Worm (Caenorhabditis elegans) whole organism, L4 larva: ENCODE results near the gene C50B6.7.

ENCODE experiments used
- F37D6.2 ChIP-seq: sonication (generic microtip); optimal IDR thresholded peaks from 2 replicates; lab custom pipeline; 2016; ENCODE audit warnings: mild to moderate bottlenecking, missing genetic modification characterization, missing compliant biosample characterization
- F44E2.7 ChIP-seq: fragments of 200-800 bp; sonication (Bioruptor generic); IDR thresholded peaks from 2 replicates; pipeline ENCODE4 v2.1.2; 2022; ENCODE audit warnings: missing genetic modification characterization, missing compliant biosample characterization
- ZK337.2 ChIP-seq: fragments of 200-800 bp; sonication (Bioruptor generic); IDR thresholded peaks from 2 replicates; pipeline ENCODE4 v1.3.6; 2022; ENCODE audit warnings: missing genetic modification reagents, missing genetic modification characterization, missing compliant biosample characterization
- aha-1 ChIP-seq: fragments of 150-350 bp; peaks from one replicate; lab custom pipeline; 2014; ENCODE audit warnings: missing biosample characterization, missing genetic modification characterization
- ama-1 ChIP-seq: fragments of 150-350 bp; optimal IDR thresholded peaks from 2 replicates; lab custom pipeline; 2014; ENCODE audit warnings: inconsistent platforms, mixed read lengths
- ceh-44 ChIP-seq: fragments of 200-800 bp; sonication (Bioruptor generic); IDR thresholded peaks from 2 replicates; pipeline ENCODE4 v1.3.6; 2022; ENCODE audit warnings: missing genetic modification reagents, missing genetic modification characterization, missing compliant biosample characterization
- ctbp-1 ChIP-seq: fragments of 200-800 bp; sonication (Bioruptor generic); IDR thresholded peaks from 2 replicates; pipeline ENCODE4 v1.3.6; 2022; ENCODE audit warnings: missing genetic modification reagents, missing genetic modification characterization, missing compliant biosample characterization
- duxl-1 ChIP-seq: sonication (generic microtip); optimal IDR thresholded peaks from 2 replicates; lab custom pipeline; 2016; ENCODE audit warnings: mild to moderate bottlenecking, missing genetic modification characterization, moderate library complexity, missing compliant biosample characterization; ENCODE audit not compliant: poor library complexity
- egl-27 ChIP-seq: sonication (generic microtip); optimal IDR thresholded peaks from 3 replicates; lab custom pipeline; 2017; ENCODE audit warnings: missing biosample characterization, missing genetic modification reagents, missing genetic modification characterization
- egl-43 ChIP-seq: fragments of 200-800 bp; sonication (Bioruptor generic); IDR thresholded peaks from 2 replicates; pipeline ENCODE4 v1.3.6; 2022; ENCODE audit warnings: missing genetic modification reagents, missing genetic modification characterization, missing compliant biosample characterization
- hif-1 ChIP-seq, 2 experiments: sonication (generic microtip); optimal IDR thresholded peaks; 2 replicates each; lab custom pipeline; 2016 to 2017; ENCODE audit warnings: missing compliant biosample characterization in 2 of 2, missing genetic modification characterization in 2 of 2, missing genetic modification reagents in 2 of 2, missing genotype in 2 of 2, mild to moderate bottlenecking in 1 of 2
- hlh-30 ChIP-seq: sonication (generic microtip); optimal IDR thresholded peaks from 2 replicates; lab custom pipeline; 2017; ENCODE audit warnings: antibody characterized with exemption, mild to moderate bottlenecking, missing genetic modification characterization, missing compliant biosample characterization; ENCODE audit not compliant: insufficient read depth
- hmg-1.1 ChIP-seq: fragments of 200-800 bp; sonication (Bioruptor generic); IDR thresholded peaks from 2 replicates; pipeline ENCODE4 v1.3.6; 2022; ENCODE audit warnings: missing genetic modification reagents, missing genetic modification characterization, missing compliant biosample characterization
- lim-7 ChIP-seq: fragments of 200-800 bp; sonication (Bioruptor generic); IDR thresholded peaks from 2 replicates; pipeline ENCODE4 v1.3.6; 2022; ENCODE audit warnings: missing genetic modification characterization, missing compliant biosample characterization
- lin-39 ChIP-seq: fragments of 150-350 bp; optimal IDR thresholded peaks from 2 replicates; lab custom pipeline; 2014; ENCODE audit warnings: missing biosample characterization, missing genetic modification reagents, missing genetic modification characterization
- madf-5 ChIP-seq, 2 experiments: fragments of 200-800 bp; sonication (Bioruptor generic); IDR thresholded peaks; 2 replicates each; pipeline ENCODE4 v1.3.6; 2022; ENCODE audit warnings: missing compliant biosample characterization in 2 of 2, missing genetic modification characterization in 2 of 2
- madf-9 ChIP-seq: fragments of 200-800 bp; sonication (Bioruptor generic); conservative IDR thresholded peaks from 2 replicates; pipeline ENCODE4 v1.3.6; 2022; ENCODE audit warnings: missing genetic modification reagents, missing genetic modification characterization, missing compliant biosample characterization
- mdl-1 ChIP-seq, 2 experiments: fragments of 150-350 bp in 1 of 2; sonication (generic microtip) in 1 of 2; optimal IDR thresholded peaks; 2 replicates each; lab custom pipeline; 2014 to 2017; ENCODE audit warnings: missing biosample characterization in 2 of 2, missing genetic modification characterization in 2 of 2
- mep-1 ChIP-seq: fragments of 150-350 bp; sonication (generic microtip); optimal IDR thresholded peaks from 3 replicates; lab custom pipeline; 2014; ENCODE audit warnings: missing biosample characterization, missing genetic modification characterization
- mxl-2 ChIP-seq: fragments of 200-800 bp; sonication (Bioruptor generic); conservative IDR thresholded peaks from 2 replicates; pipeline ENCODE4 v1.3.6; 2022; ENCODE audit warnings: missing genetic modification reagents, missing genetic modification characterization, missing compliant biosample characterization
- mxl-3 ChIP-seq: fragments of 200-800 bp; sonication (Bioruptor generic); optimal IDR thresholded peaks from 2 replicates; lab custom pipeline; 2018; ENCODE audit warnings: mild to moderate bottlenecking, missing genetic modification characterization, missing compliant biosample characterization
- nhr-10 ChIP-seq: fragments of 150-350 bp; optimal IDR thresholded peaks from 2 replicates; lab custom pipeline; 2014; ENCODE audit warnings: missing biosample characterization, missing genetic modification characterization
- nhr-102 ChIP-seq: sonication (generic microtip); optimal IDR thresholded peaks from 2 replicates; lab custom pipeline; 2016; ENCODE audit warnings: mild to moderate bottlenecking, missing genetic modification characterization, moderate library complexity, missing compliant biosample characterization
- nhr-42 ChIP-seq: fragments of 200-800 bp; sonication (Bioruptor generic); IDR thresholded peaks from 2 replicates; pipeline ENCODE4 v1.3.6; 2022; ENCODE audit warnings: missing genetic modification characterization, missing compliant biosample characterization
- nhr-48 ChIP-seq: sonication (generic microtip); optimal IDR thresholded peaks from 2 replicates; lab custom pipeline; 2016; ENCODE audit warnings: mild to moderate bottlenecking, missing genetic modification characterization, missing compliant biosample characterization
- nhr-6 ChIP-seq: fragments of 150-350 bp; optimal IDR thresholded peaks from 2 replicates; lab custom pipeline; 2014; ENCODE audit warnings: missing biosample characterization, missing genetic modification characterization
- nhr-77 ChIP-seq: fragments of 150-350 bp; optimal IDR thresholded peaks from 2 replicates; lab custom pipeline; 2014; ENCODE audit warnings: missing biosample characterization, missing genetic modification characterization
- pha-4 ChIP-seq, 2 experiments: fragments of 150-350 bp in 1 of 2; fragments of 200-800 bp in 1 of 2; sonication (Bioruptor generic) in 1 of 2; IDR thresholded peaks in 1 of 2; optimal IDR thresholded peaks in 1 of 2; 2 replicates each; pipeline versions ENCODE4 v1.3.6 to Lab custom; 2014 to 2022; ENCODE audit warnings: missing genetic modification characterization in 2 of 2, missing genetic modification reagents in 2 of 2, missing biosample characterization in 1 of 2, missing compliant biosample characterization in 1 of 2
- saeg-2 ChIP-seq: fragments of 200-800 bp; sonication (Bioruptor generic); IDR thresholded peaks from 2 replicates; pipeline ENCODE4 v1.3.6; 2022; ENCODE audit warnings: missing genetic modification reagents, missing genetic modification characterization, missing compliant biosample characterization
- spr-1 ChIP-seq: sonication (generic microtip); optimal IDR thresholded peaks from 2 replicates; lab custom pipeline; 2016; ENCODE audit warnings: mild to moderate bottlenecking, missing genetic modification characterization, missing compliant biosample characterization
- unc-130 ChIP-seq: sonication (generic microtip); optimal IDR thresholded peaks from 2 replicates; lab custom pipeline; 2016; ENCODE audit warnings: missing genetic modification reagents, missing genetic modification characterization, missing compliant biosample characterization
- unc-62 ChIP-seq, 3 experiments: fragments of 150-350 bp in 1 of 3; sonication (generic microtip); optimal IDR thresholded peaks in 2 of 3; peaks in 1 of 3; 1 replicate in 1 of 3; 2 replicates in 2 of 3; lab custom pipeline; 2014 to 2017; ENCODE audit warnings: missing biosample characterization in 3 of 3, missing genetic modification characterization in 3 of 3, missing genetic modification reagents in 3 of 3, missing genotype in 1 of 3
- zag-1 ChIP-seq: fragments of 150-350 bp; optimal IDR thresholded peaks from 2 replicates; lab custom pipeline; 2014; ENCODE audit warnings: missing biosample characterization, missing genetic modification characterization
- ztf-11 ChIP-seq: fragments of 150-350 bp; optimal IDR thresholded peaks from 2 replicates; lab custom pipeline; 2014; ENCODE audit warnings: missing biosample characterization, missing genetic modification characterization

The C50B6.7 gene

ce11 chrV:13342235-13342634 lies 17.5 kb upstream of the C50B6.7 start:
- TF ChIP-seq unc-62 (GFP tag; optimal IDR thresholded peaks at IDR 0.05 in 1 of 2; lab: Kevin White, UChicago) = peak in 1 of 2 experiments; percentile 94
- TF ChIP-seq unc-62 (tag; optimal IDR thresholded peaks at IDR 0.05; lab: Kevin White, UChicago) = no peak
- TF ChIP-seq ama-1 (lab: Kevin White, UChicago) = no peak
- TF ChIP-seq hmg-1.1 (GFP tag; lab: Robert Waterston, UW) = no peak
- TF ChIP-seq, all 104 proteins: peak for 1

- TF ChIP-seq unc-62 (GFP tag; optimal IDR thresholded peaks at IDR 0.05 in 1 of 2; lab: Kevin White, UChicago) (peak in 1 of 2 experiments; percentile 11), unc-62 (tag; optimal IDR thresholded peaks at IDR 0.05; lab: Kevin White, UChicago) (no peak), madf-9 (GFP tag; lab: Robert Waterston, UW) (no peak)
Measured at ce11 chrV:13339633-13340290, 15.0 kb upstream of the C50B6.7 start, which contains the start of the genes str-4 and lgc-48. TSS of gene str-4 (minus strand) at chrV:13339733. TSS of gene lgc-48 (plus strand) at chrV:13340240.

- TF ChIP-seq unc-62 (GFP tag; optimal IDR thresholded peaks at IDR 0.05 in 1 of 2; lab: Kevin White, UChicago) (peak in 1 of 2 experiments; percentile 96), unc-62 (tag; optimal IDR thresholded peaks at IDR 0.05; lab: Kevin White, UChicago) (no peak), duxl-1 (tag; lab: Kevin White, UChicago) (no peak), ctbp-1 (GFP tag; lab: Robert Waterston, UW) (no peak), lim-7 (GFP tag; lab: Robert Waterston, UW) (no peak)
Measured at ce11 chrV:13338037-13338436, 13.3 kb upstream of the C50B6.7 start.

ce11 chrV:13335883-13336419 lies 11.2 kb upstream of the C50B6.7 start, which contains the start of gene C50B6.9:
TSS of gene C50B6.9 (plus strand) at chrV:13336369.
- TF ChIP-seq nhr-6 (tag; lab: Kevin White, UChicago) (peak; percentile 14), mdl-1 (tag; optimal IDR thresholded peaks at IDR 0.05; lab: Kevin White, UChicago) (peak in 1 of 2 experiments; percentile 52), hlh-30 (tag; lab: Kevin White, UChicago) (peak; percentile 80), ceh-44 (no peak), unc-62 (GFP tag; optimal IDR thresholded peaks at IDR 0.05 in 1 of 2; lab: Kevin White, UChicago) (peak in 1 of 2 experiments; percentile 28), unc-62 (tag; optimal IDR thresholded peaks at IDR 0.05; lab: Kevin White, UChicago) (no peak)

ce11 chrV:13334447-13334846 lies 9.7 kb upstream of the C50B6.7 start:
- TF ChIP-seq nhr-10 (tag; lab: Kevin White, UChicago) (no peak), zag-1 (tag; lab: Kevin White, UChicago) (no peak), hlh-30 (tag; lab: Kevin White, UChicago) (peak; percentile 60), egl-43 (GFP tag; lab: Robert Waterston, UW) (no peak)

ce11 chrV:13333386-13334180 lies 8.8 kb upstream of the C50B6.7 start, which contains the start of gene nhr-168:
TSS of gene nhr-168 (minus strand) at chrV:13333871.
- TF ChIP-seq hlh-30 (tag; lab: Kevin White, UChicago) (peak; percentile 6), lin-39 (tag; lab: Kevin White, UChicago) (no peak), mxl-3 (GFP tag; lab: Kevin White, UChicago) (peak; percentile 20), F44E2.7 (GFP tag; lab: Robert Waterston, UW) (no peak), nhr-102 (tag; lab: Kevin White, UChicago) (no peak), mep-1 (tag; lab: Kevin White, UChicago) (no peak), ZK337.2 (GFP tag; lab: Robert Waterston, UW) (no peak), nhr-6 (tag; lab: Kevin White, UChicago) (no peak), aha-1 (tag; lab: Kevin White, UChicago) (no peak), nhr-77 (peak; percentile 58), madf-9 (GFP tag; lab: Robert Waterston, UW) (no peak), saeg-2 (GFP tag; lab: Robert Waterston, UW) (no peak), nhr-48 (tag; lab: Kevin White, UChicago) (no peak), nhr-42 (GFP tag; lab: Robert Waterston, UW) (no peak), spr-1 (no peak), F37D6.2 (no peak), pha-4 (GFP tag; IDR thresholded peaks at IDR 0.05; lab: Robert Waterston, UW) (no peak), pha-4 (tag; optimal IDR thresholded peaks at IDR 0.05; lab: Kevin White, UChicago) (no peak), hif-1 (tag; optimal IDR thresholded peaks at IDR 0.05; lab: Kevin White, UChicago) (no peak), unc-130 (GFP tag; lab: Kevin White, UChicago) (no peak), egl-27 (no peak), madf-5 (GFP tag; IDR thresholded peaks at IDR 0.05; lab: Robert Waterston, UW) (no peak), ceh-44 (no peak), mdl-1 (tag; optimal IDR thresholded peaks at IDR 0.05; lab: Kevin White, UChicago) (peak in 1 of 2 experiments; percentile 50), mxl-2 (GFP tag; lab: Robert Waterston, UW) (no peak), ztf-11 (tag; lab: Kevin White, UChicago) (no peak)
